Worm (Caenorhabditis elegans) whole organism, midembryonic: ENCODE results near the gene F41B4.2.
A peak's percentile ranks its signal among the peaks of the same experiment; 100 is the strongest.

Source experiments
- T22C8.4 ChIP-seq: fragments of 200-800 bp; sonication (Bioruptor generic); IDR thresholded peaks from 2 replicates; pipeline ENCODE4 v1.3.6; 2022; ENCODE audit warnings: missing genetic modification characterization, missing compliant biosample characterization
- cog-1 ChIP-seq: sonication (generic microtip); optimal IDR thresholded peaks from 2 replicates; lab custom pipeline; 2016; ENCODE audit warnings: missing genetic modification characterization, missing compliant biosample characterization
- flt-1 ChIP-seq: fragments of 200-800 bp; sonication (Bioruptor generic); IDR thresholded peaks from 2 replicates; pipeline ENCODE4 v1.3.6; 2022; ENCODE audit warnings: missing genetic modification characterization, missing compliant biosample characterization
- med-1 ChIP-seq: sonication (generic microtip); optimal IDR thresholded peaks from 2 replicates; lab custom pipeline; 2017; ENCODE audit warnings: missing genetic modification characterization, mild to moderate bottlenecking, missing compliant biosample characterization, antibody characterized with exemption, missing genetic modification reagents; ENCODE audit not compliant: insufficient read depth
- ref-1 ChIP-seq: fragments of 200-800 bp; sonication (Bioruptor generic); conservative IDR thresholded peaks from 2 replicates; pipeline ENCODE4 v1.3.6; 2022; ENCODE audit warnings: missing genetic modification reagents, missing genetic modification characterization, missing compliant biosample characterization
- tab-1 ChIP-seq: fragments of 200-800 bp; sonication (Bioruptor generic); IDR thresholded peaks from 2 replicates; pipeline ENCODE4 v1.3.6; 2022; ENCODE audit warnings: missing genetic modification characterization, missing compliant biosample characterization
- ztf-23 ChIP-seq: fragments of 200-800 bp; sonication (Bioruptor generic); IDR thresholded peaks from 2 replicates; pipeline ENCODE4 v1.3.6; 2022; ENCODE audit warnings: missing genetic modification reagents, missing genetic modification characterization, missing compliant biosample characterization
- ztf-29 ChIP-seq: fragments of 200-800 bp; sonication (Bioruptor generic); IDR thresholded peaks from 2 replicates; pipeline ENCODE4 v1.3.6; 2022; ENCODE audit warnings: missing genetic modification reagents, missing genetic modification characterization, missing compliant biosample characterization

DNA sequence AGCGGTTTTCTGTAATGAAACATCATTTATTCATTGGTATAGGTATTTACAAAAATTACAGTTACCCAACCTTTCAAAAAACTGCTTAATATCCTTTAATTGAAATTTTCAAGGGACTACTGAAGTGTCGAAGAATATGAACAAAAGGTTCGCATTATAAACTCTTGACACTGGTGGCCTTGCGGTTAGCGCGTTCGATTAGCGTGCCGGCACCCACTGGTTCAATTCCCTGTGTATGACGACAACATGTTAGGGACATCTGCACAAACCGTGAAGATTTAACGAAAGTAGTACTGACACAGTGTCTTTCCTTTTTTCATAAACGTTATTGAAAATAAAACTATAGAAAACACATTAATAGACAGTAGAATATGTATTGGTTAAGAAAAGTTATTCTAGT is 32.6 kb upstream of the F41B4.2 start:
- 0 out of 2 replicates have a peak, but pooled peaks have one; percentile 63 for TF ChIP-seq ztf-23 (GFP tag; lab: Robert Waterston, UW)
- peak; percentile 20; the same call in 1 of the 2 replicates for TF ChIP-seq ztf-29 (GFP tag; lab: Robert Waterston, UW)
- peak; percentile 69; the same call in 1 of the 2 replicates for TF ChIP-seq tab-1
- no peak for TF ChIP-seq T22C8.4 (GFP tag; lab: Robert Waterston, UW)
- no peak; the same call in 1 of the 2 replicates for TF ChIP-seq ref-1 (GFP tag; lab: Robert Waterston, UW)
- TF ChIP-seq flt-1 (GFP tag; lab: Robert Waterston, UW), result no peak; the same call in 1 of the 2 replicates
- no peak for TF ChIP-seq med-1
- TF ChIP-seq cog-1, result peak; percentile 37
